Fruit fly (Drosophila melanogaster): Measurements from ENCODE around the gene tal-2A.

DNA sequence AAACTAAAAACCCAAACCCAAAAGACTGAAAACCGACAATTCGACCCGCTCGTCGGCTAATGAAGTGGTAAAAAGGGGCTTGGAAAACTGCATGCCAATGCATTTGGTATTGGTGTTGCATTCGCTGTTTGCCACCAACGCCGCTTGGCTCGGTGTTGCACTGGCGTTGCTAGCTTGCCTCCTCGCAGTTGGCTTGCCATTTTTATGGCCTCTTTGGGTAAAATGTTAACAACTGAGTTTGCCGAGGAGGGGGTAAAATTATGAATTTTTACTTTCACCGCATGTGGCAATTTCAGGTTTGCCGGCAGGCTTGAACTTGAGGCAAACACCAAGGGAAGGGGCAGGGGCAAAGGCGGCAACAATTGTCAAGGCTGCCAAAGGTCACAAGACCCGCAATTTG, 24.2 kb upstream of the tal-2A start:
- TF ChIP-seq dac (GFP tag; optimal IDR thresholded peaks at IDR 0.05) (no peak), Blimp-1 (GFP tag; optimal IDR thresholded peaks at IDR 0.05) (no peak), OdsH (GFP tag; optimal IDR thresholded peaks at IDR 0.05) (no peak), CG16779 (tag; optimal IDR thresholded peaks at IDR 0.05) (no peak), CG6163 (GFP tag; IDR thresholded peaks at IDR 0.05) (no peak), vri (GFP tag; optimal IDR thresholded peaks at IDR 0.05) (no peak), Gug (GFP tag; IDR thresholded peaks at IDR 0.05) (no peak), Sox102F (GFP tag; optimal IDR thresholded peaks at IDR 0.05) (no peak), CG1621 (tag; optimal IDR thresholded peaks at IDR 0.05) (no peak), CG6854 (GFP tag; optimal IDR thresholded peaks at IDR 0.05) (no peak), CG6276 (GFP tag; optimal IDR thresholded peaks at IDR 0.05) (no peak), CG8119 (GFP tag; IDR thresholded peaks at IDR 0.05) (no peak), fd59A (GFP tag; optimal IDR thresholded peaks at IDR 0.05) (no peak)
